Worm (Caenorhabditis elegans) whole organism, L1 larva: ENCODE data around the gene C43D7.7.

ENCODE experiments used
- ceh-82 ChIP-seq, 3 experiments: fragments of 150-350 bp in 1 of 3; sonication (generic microtip) in 2 of 3; optimal IDR thresholded peaks; 2 replicates each; lab custom pipeline; 2014 to 2017; ENCODE audit warnings: missing biosample characterization in 3 of 3, missing genetic modification characterization in 3 of 3
- nhr-237 ChIP-seq: fragments of 150-350 bp; optimal IDR thresholded peaks from 2 replicates; lab custom pipeline; 2014; ENCODE audit warnings: missing biosample characterization, missing genetic modification characterization
- ztf-11 ChIP-seq, 2 experiments: sonication (generic microtip); optimal IDR thresholded peaks; 2 replicates each; lab custom pipeline; 2016 to 2017; ENCODE audit warnings: missing genetic modification characterization in 2 of 2, missing biosample characterization in 1 of 2, missing compliant biosample characterization in 1 of 2

- no peak for TF ChIP-seq ceh-82 (tag; optimal IDR thresholded peaks at IDR 0.05; lab: Kevin White, UChicago)
- no peak for TF ChIP-seq nhr-237
- TF ChIP-seq ztf-11 (tag; optimal IDR thresholded peaks at IDR 0.05; lab: Kevin White, UChicago): no peak
Measured at ce11 chrV:19322387-19322786, 3.1 kb upstream of the C43D7.7 start, which contains the start of gene C43D7.4.
